Worm (Caenorhabditis elegans) whole organism, L3 larva: Measurements from ENCODE around the gene tag-280.

Experiments
- R02D3.7 ChIP-seq: fragments of 150-350 bp; optimal IDR thresholded peaks from 2 replicates; lab custom pipeline; 2014; ENCODE audit warnings: missing biosample characterization, missing genetic modification characterization
- ZK546.5 ChIP-seq: sonication (generic microtip); optimal IDR thresholded peaks from 2 replicates; lab custom pipeline; 2017; ENCODE audit warnings: missing biosample characterization, missing genetic modification characterization
- aly-2 ChIP-seq: fragments of 150-350 bp; optimal IDR thresholded peaks from 2 replicates; lab custom pipeline; 2014; ENCODE audit warnings: missing biosample characterization, missing genetic modification characterization
- ceh-16 ChIP-seq: sonication (generic microtip); optimal IDR thresholded peaks from 2 replicates; lab custom pipeline; 2017; ENCODE audit warnings: missing biosample characterization, missing genetic modification characterization
- ceh-28 ChIP-seq: fragments of 150-350 bp; optimal IDR thresholded peaks from 2 replicates; lab custom pipeline; 2014; ENCODE audit warnings: missing biosample characterization, missing genetic modification reagents, missing genetic modification characterization
- daf-12 ChIP-seq: fragments of 150-350 bp; optimal IDR thresholded peaks from 2 replicates; lab custom pipeline; 2014; ENCODE audit warnings: missing biosample characterization, missing genetic modification reagents, missing genetic modification characterization
- egl-5 ChIP-seq: fragments of 150-350 bp; optimal IDR thresholded peaks from 2 replicates; lab custom pipeline; 2017; ENCODE audit warnings: missing biosample characterization, missing genetic modification reagents, missing genetic modification characterization, inconsistent platforms
- elt-2 ChIP-seq: sonication (generic microtip); optimal IDR thresholded peaks from 2 replicates; lab custom pipeline; 2016; ENCODE audit warnings: missing genetic modification reagents, mild to moderate bottlenecking, missing genetic modification characterization, missing compliant biosample characterization
- eor-1 ChIP-seq, 2 experiments: fragments of 150-350 bp; optimal IDR thresholded peaks; 2 replicates each; lab custom pipeline; 2014 to 2018; ENCODE audit warnings: missing biosample characterization in 2 of 2, missing genetic modification characterization in 2 of 2
- fkh-10 ChIP-seq: sonication (generic microtip); optimal IDR thresholded peaks from 2 replicates; lab custom pipeline; 2017; ENCODE audit warnings: missing biosample characterization, missing genetic modification reagents, missing genetic modification characterization
- fkh-2 ChIP-seq: fragments of 150-350 bp; optimal IDR thresholded peaks from 2 replicates; lab custom pipeline; 2014; ENCODE audit warnings: missing biosample characterization, missing genetic modification reagents, missing genetic modification characterization
- fos-1 ChIP-seq: fragments of 150-350 bp; optimal IDR thresholded peaks from 2 replicates; lab custom pipeline; 2014; ENCODE audit warnings: missing biosample characterization, missing genetic modification characterization
- jun-1 ChIP-seq: fragments of 150-350 bp; optimal IDR thresholded peaks from 2 replicates; lab custom pipeline; 2014; ENCODE audit warnings: missing biosample characterization, missing genetic modification reagents, missing genetic modification characterization
- lin-15B ChIP-seq: fragments of 150-350 bp; optimal IDR thresholded peaks from 2 replicates; lab custom pipeline; 2014; ENCODE audit warnings: missing biosample characterization, missing genetic modification characterization
- lsy-12 ChIP-seq: sonication (generic microtip); optimal IDR thresholded peaks from 2 replicates; lab custom pipeline; 2016; ENCODE audit warnings: mild to moderate bottlenecking, missing genetic modification characterization, missing compliant biosample characterization
- mdl-1 ChIP-seq: fragments of 150-350 bp; optimal IDR thresholded peaks from 2 replicates; lab custom pipeline; 2014; ENCODE audit warnings: missing biosample characterization, missing genetic modification characterization
- mml-1 ChIP-seq: fragments of 150-350 bp; sonication (generic microtip); optimal IDR thresholded peaks from 3 replicates; lab custom pipeline; 2014; ENCODE audit warnings: missing biosample characterization, missing genetic modification characterization
- nhr-11 ChIP-seq: fragments of 150-350 bp; optimal IDR thresholded peaks from 2 replicates; lab custom pipeline; 2014; ENCODE audit warnings: missing biosample characterization, missing genetic modification characterization
- nhr-12 ChIP-seq: fragments of 150-350 bp; optimal IDR thresholded peaks from 2 replicates; lab custom pipeline; 2014; ENCODE audit warnings: missing biosample characterization, missing genetic modification characterization
- nhr-23 ChIP-seq: fragments of 150-350 bp; optimal IDR thresholded peaks from 2 replicates; lab custom pipeline; 2014; ENCODE audit warnings: missing biosample characterization, missing genetic modification reagents, missing genetic modification characterization
- nhr-237 ChIP-seq: fragments of 150-350 bp; optimal IDR thresholded peaks from 2 replicates; lab custom pipeline; 2014; ENCODE audit warnings: missing biosample characterization, missing genetic modification characterization
- nhr-28 ChIP-seq: fragments of 150-350 bp; optimal IDR thresholded peaks from 2 replicates; lab custom pipeline; 2014; ENCODE audit warnings: missing biosample characterization, missing genetic modification characterization
- nhr-43 ChIP-seq: sonication (generic microtip); optimal IDR thresholded peaks from 2 replicates; lab custom pipeline; 2016; ENCODE audit warnings: mild to moderate bottlenecking, missing genetic modification characterization, missing compliant biosample characterization; ENCODE audit not compliant: poor library complexity, severe bottlenecking
- nhr-67 ChIP-seq: fragments of 150-350 bp; optimal IDR thresholded peaks from 2 replicates; lab custom pipeline; 2014; ENCODE audit warnings: missing biosample characterization, missing genetic modification characterization
- nhr-77 ChIP-seq: fragments of 150-350 bp; optimal IDR thresholded peaks from 2 replicates; lab custom pipeline; 2014; ENCODE audit warnings: missing biosample characterization, missing genetic modification characterization
- pha-4 ChIP-seq: fragments of 150-350 bp; optimal IDR thresholded peaks from 2 replicates; lab custom pipeline; 2014; ENCODE audit warnings: missing biosample characterization, missing genetic modification reagents, missing genetic modification characterization
- pqm-1 ChIP-seq: fragments of 150-350 bp; optimal IDR thresholded peaks from 2 replicates; lab custom pipeline; 2017; ENCODE audit warnings: missing biosample characterization, missing genetic modification characterization, inconsistent platforms
- sea-2 ChIP-seq: fragments of 150-350 bp; sonication (generic microtip); optimal IDR thresholded peaks from 4 replicates; lab custom pipeline; 2014; ENCODE audit warnings: missing biosample characterization, missing genetic modification reagents, missing genetic modification characterization
- tbx-2 ChIP-seq: sonication (generic microtip); optimal IDR thresholded peaks from 2 replicates; lab custom pipeline; 2016; ENCODE audit warnings: mild to moderate bottlenecking, missing genetic modification characterization, missing compliant biosample characterization
- unc-39 ChIP-seq: sonication (generic microtip); optimal IDR thresholded peaks from 4 replicates; lab custom pipeline; 2017; ENCODE audit warnings: missing biosample characterization, missing genetic modification characterization
- unc-62 ChIP-seq: fragments of 150-350 bp; sonication (generic microtip); optimal IDR thresholded peaks from 4 replicates; lab custom pipeline; 2014; ENCODE audit warnings: missing biosample characterization, missing genetic modification reagents, missing genetic modification characterization
- ztf-4 ChIP-seq: fragments of 150-350 bp; optimal IDR thresholded peaks from 2 replicates; lab custom pipeline; 2014; ENCODE audit warnings: missing biosample characterization, missing genetic modification characterization

The tag-280 gene

DNA sequence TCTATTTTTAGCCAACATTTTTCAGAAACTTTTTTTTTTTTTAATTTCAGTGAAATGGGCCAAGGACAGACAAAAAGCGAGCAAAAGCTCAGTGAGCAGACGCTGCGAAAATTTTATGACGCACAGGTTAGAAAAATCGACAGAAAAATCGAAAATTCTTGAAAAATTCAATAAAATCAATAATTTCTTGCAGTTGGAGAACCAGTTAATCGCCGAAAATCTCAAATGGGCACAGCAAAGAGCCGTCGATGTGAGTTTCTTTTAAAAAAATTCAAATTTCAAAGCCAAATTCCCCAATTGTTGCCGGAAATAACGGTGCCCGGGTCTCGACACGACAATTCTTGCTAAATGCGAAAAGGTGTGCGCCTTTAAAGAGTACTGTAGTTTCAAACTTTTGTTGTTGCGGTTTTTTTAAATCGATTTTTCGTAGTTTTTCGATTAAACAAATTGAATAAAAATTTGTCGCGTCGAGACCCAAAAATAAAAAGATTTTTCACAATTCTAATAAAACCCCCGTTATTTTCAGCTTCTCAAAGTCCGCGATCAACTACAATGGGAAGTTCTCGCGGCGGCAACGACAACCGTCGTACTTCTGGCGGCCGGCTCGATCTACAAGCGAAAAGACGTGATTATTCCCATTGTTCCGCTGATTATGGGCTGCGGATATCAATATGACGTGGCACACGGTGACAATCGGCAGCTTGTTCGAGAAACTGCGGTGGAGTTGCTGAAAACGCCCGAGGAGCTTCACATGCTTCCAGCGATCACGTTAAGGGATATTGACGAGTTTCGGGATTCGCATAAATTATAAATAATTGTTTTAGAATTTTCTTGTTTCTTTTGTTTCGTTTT is at the start of gene tag-280:
TSS of gene tag-280 (plus strand) at position 51 of the 852 bp plus-strand sequence.
- TF ChIP-seq fkh-2 (tag; lab: Kevin White, UChicago) (no peak), sea-2 (GFP tag; lab: Kevin White, UChicago) (no peak), jun-1 (tag; lab: Kevin White, UChicago) (no peak), lsy-12 (tag; lab: Kevin White, UChicago) (no peak), tbx-2 (tag; lab: Kevin White, UChicago) (no peak), ceh-16 (no peak), pqm-1 (tag; lab: Kevin White, UChicago) (no peak), mdl-1 (tag; lab: Kevin White, UChicago) (no peak), nhr-23 (tag; lab: Kevin White, UChicago) (no peak), ZK546.5 (tag; lab: Kevin White, UChicago) (no peak), egl-5 (tag; lab: Kevin White, UChicago) (no peak), unc-62 (GFP tag; lab: Kevin White, UChicago) (no peak), ceh-28 (tag; lab: Kevin White, UChicago) (no peak), lin-15B (no peak), R02D3.7 (tag; lab: Kevin White, UChicago) (no peak), mml-1 (tag; lab: Kevin White, UChicago) (no peak), nhr-28 (tag; lab: Kevin White, UChicago) (no peak)

DNA sequence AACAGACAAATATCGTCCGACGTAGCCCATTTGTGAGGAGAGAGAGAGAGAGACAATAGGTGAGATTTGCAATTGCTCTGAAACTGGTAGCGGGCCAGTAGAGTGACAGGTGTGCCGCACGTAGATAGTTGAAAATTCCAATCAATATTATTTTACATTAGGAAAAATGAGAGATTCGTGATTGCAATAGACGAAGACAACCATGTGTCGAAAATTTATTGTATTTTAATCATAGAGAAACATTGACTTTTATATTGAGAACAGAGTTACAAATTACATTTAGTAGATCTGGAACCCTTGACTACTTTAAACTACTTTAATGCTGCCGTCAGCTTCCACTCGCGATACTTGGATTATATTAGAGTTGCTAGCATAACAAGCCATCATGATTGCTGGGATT is 48.0 kb upstream of the tag-280 start, which contains the start of gene Y57A10C.1:
TSS of gene Y57A10C.1 (minus strand) at position 101 of the 400 bp plus-strand sequence.
- TF ChIP-seq ceh-28 (tag; lab: Kevin White, UChicago) (no peak), ztf-4 (tag; lab: Kevin White, UChicago) (no peak), mdl-1 (tag; lab: Kevin White, UChicago) (no peak), nhr-43 (tag; lab: Kevin White, UChicago) (no peak), eor-1 (tag; optimal IDR thresholded peaks at IDR 0.05; lab: Kevin White, UChicago) (no peak), fkh-10 (GFP tag; lab: Kevin White, UChicago) (no peak), nhr-67 (no peak), egl-5 (tag; lab: Kevin White, UChicago) (no peak), mml-1 (tag; lab: Kevin White, UChicago) (no peak), ceh-16 (no peak), daf-12 (tag; lab: Kevin White, UChicago) (no peak), nhr-12 (tag; lab: Kevin White, UChicago) (no peak), lsy-12 (tag; lab: Kevin White, UChicago) (no peak)

DNA sequence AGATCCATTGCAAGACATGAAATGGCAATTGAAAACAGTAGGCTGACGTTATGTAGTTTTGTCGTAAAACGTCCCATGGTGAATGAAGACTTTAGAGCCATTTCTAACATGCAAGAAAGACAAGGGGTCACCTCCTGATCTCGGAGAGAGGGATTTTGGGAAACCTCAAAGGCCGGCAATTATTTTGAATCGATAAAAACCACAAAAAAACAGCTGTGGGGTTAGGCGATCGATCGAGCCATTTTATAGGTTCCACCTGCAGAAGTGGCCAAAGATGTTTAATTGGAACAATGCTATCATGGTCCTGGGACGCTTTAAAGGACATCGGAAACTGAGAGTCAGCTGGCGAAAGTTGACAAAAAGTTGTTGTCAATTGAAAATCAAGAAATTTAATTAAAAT is 45.6 kb upstream of the tag-280 start, which contains the start of gene Y57A10C.11:
TSS of gene Y57A10C.11 (minus strand) at position 101 of the 400 bp plus-strand sequence.
- TF ChIP-seq lin-15B (no peak), mdl-1 (tag; lab: Kevin White, UChicago) (no peak), nhr-11 (tag; lab: Kevin White, UChicago) (no peak), nhr-77 (tag; lab: Kevin White, UChicago) (no peak), aly-2 (no peak), nhr-237 (tag; lab: Kevin White, UChicago) (no peak), fos-1 (no peak), ceh-16 (no peak), ceh-28 (tag; lab: Kevin White, UChicago) (no peak), pha-4 (tag; lab: Kevin White, UChicago) (no peak), nhr-43 (tag; lab: Kevin White, UChicago) (no peak), jun-1 (tag; lab: Kevin White, UChicago) (no peak), nhr-23 (tag; lab: Kevin White, UChicago) (no peak), egl-5 (tag; lab: Kevin White, UChicago) (no peak), unc-39 (tag; lab: Kevin White, UChicago) (no peak), R02D3.7 (tag; lab: Kevin White, UChicago) (no peak), tbx-2 (tag; lab: Kevin White, UChicago) (no peak), elt-2 (tag; lab: Kevin White, UChicago) (no peak)

ce11 chrII:12417514-12417913 is 42.9 kb upstream of the tag-280 start, which contains the start of gene sre-27:
Gene sre-27, minus strand, starts transcription at chrII:12417614.
- TF ChIP-seq tbx-2 (tag; lab: Kevin White, UChicago) (no peak), lsy-12 (tag; lab: Kevin White, UChicago) (no peak), nhr-237 (tag; lab: Kevin White, UChicago) (no peak)
